Fruit fly (Drosophila melanogaster): ENCODE data around the gene sd.
A peak's percentile ranks its signal among the peaks of the same experiment; 100 is the strongest.

sd gene

dm6 chrX:15807915-15808314, 3.7 kb downstream of the sd start:
- TF ChIP-seq CG7101 (tag; optimal IDR thresholded peaks at IDR 0.05) (no peak), CG12768 (GFP tag; optimal IDR thresholded peaks at IDR 0.05) (no peak), Mnt (GFP tag; optimal IDR thresholded peaks at IDR 0.05) (no peak), kay (GFP tag; ENCODE audit: borderline replicate concordance) (no peak), cic (GFP tag; optimal IDR thresholded peaks at IDR 0.05) (no peak), CG33017 (tag; optimal IDR thresholded peaks at IDR 0.05) (no peak), ovo (GFP tag; optimal IDR thresholded peaks at IDR 0.05) (no peak), pad (GFP tag; optimal IDR thresholded peaks at IDR 0.05) (no peak), toe (GFP tag; optimal IDR thresholded peaks at IDR 0.05) (no peak), CG1620 (GFP tag; optimal IDR thresholded peaks at IDR 0.05) (no peak), CG7045 (GFP tag; optimal IDR thresholded peaks at IDR 0.05) (no peak), tj (GFP tag; optimal IDR thresholded peaks at IDR 0.05) (no peak), Crg-1 (GFP tag; optimal IDR thresholded peaks at IDR 0.05) (no peak), CG14711 (tag; optimal IDR thresholded peaks at IDR 0.05) (no peak), bab1 (GFP tag; optimal IDR thresholded peaks at IDR 0.05) (no peak), Hr96 (GFP tag; optimal IDR thresholded peaks at IDR 0.05) (no peak), CG11617 (GFP tag; optimal IDR thresholded peaks at IDR 0.05) (no peak)

DNA sequence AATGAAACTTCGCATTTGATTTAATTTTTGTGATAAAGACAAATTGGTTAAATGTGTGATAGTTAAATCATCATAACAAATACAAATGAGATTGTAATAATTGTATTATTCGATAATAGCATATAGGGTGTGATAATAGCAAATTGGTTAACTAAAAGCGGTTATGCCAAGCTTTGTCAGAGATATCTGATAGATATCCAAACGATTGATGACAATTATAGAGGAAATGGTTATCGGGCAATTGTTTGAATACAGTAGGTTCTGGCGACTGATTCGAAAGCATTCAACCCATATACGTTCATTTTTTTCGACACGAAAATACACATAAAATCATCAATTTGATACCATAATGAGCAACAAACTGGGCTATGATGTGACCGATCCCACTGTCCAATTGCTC, 5.1 kb downstream of the sd start, which contains the start of gene CG8509:
Gene CG8509 (plus strand): TSS at position 301 of the 400 bp plus-strand sequence.
- no peak for TF ChIP-seq Crg-1 (GFP tag; optimal IDR thresholded peaks at IDR 0.05)
- TF ChIP-seq CG14711 (tag; optimal IDR thresholded peaks at IDR 0.05), result no peak
- no peak for TF ChIP-seq Clk (GFP tag; optimal IDR thresholded peaks at IDR 0.05)
- TF ChIP-seq CG7101 (tag; optimal IDR thresholded peaks at IDR 0.05), result no peak
- TF ChIP-seq cic (GFP tag; optimal IDR thresholded peaks at IDR 0.05), result no peak
- TF ChIP-seq CG5204 (GFP tag; optimal IDR thresholded peaks at IDR 0.05), result no peak

DNA sequence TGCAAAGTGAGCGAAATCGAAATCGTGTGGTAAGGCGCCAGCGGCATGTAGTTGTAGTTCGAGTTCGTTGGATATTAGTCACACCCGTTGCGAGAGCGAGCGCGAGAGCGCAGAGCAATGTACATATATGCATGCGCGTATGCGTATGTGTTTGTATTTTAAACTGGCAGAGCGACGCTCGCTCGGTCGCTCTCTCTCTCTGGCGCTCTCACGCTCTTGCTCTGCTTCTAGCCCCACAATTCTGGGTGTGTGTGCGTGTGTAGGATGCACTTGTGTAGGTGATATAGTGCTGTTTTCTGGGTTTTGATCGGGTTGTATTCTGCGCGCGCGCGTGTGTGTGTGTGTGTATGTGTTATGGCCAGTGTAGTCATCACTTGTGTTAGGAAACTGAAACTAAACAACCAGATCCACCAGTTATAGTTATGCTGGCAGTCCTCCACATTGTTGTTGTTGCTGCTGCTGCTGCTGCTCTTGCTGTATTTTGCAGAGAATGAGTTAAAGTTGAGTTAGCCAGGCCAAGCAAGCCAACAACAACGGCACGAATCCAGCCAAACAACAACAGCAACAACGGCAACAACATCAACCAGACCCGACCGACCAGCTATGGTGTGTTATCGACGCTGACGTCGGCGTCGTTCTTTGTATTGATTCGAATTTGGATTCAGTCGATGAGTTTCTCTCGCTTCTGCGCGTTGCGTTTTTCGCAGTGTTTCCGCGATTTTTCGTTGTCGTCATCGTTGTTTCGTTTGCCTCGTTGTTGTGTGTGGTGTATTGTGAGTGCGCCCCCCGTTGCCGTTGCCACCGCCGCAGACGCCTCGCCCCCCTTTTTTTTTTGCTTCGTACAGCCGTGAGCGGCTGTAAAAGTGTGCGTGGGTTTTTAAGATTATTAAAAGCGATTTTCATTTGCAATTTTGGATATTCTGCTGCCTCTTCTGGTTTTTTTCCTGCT, 7.8 kb downstream of the sd start:
- peak; percentile 82 for TF ChIP-seq tj (GFP tag; optimal IDR thresholded peaks at IDR 0.05)
- peak; percentile 80 for TF ChIP-seq kay (GFP tag; ENCODE audit: borderline replicate concordance)
- peak; percentile 44 for TF ChIP-seq CG11617 (GFP tag; optimal IDR thresholded peaks at IDR 0.05)
- TF ChIP-seq Mnt (GFP tag; optimal IDR thresholded peaks at IDR 0.05), result peak; percentile 20
- peak; percentile 61 for TF ChIP-seq cic (GFP tag; optimal IDR thresholded peaks at IDR 0.05)
- peak; percentile 3 for TF ChIP-seq CG12768 (GFP tag; optimal IDR thresholded peaks at IDR 0.05)
- peak; percentile 65 for TF ChIP-seq CG14711 (tag; optimal IDR thresholded peaks at IDR 0.05)
- peak; percentile 78 for TF ChIP-seq bab1 (GFP tag; optimal IDR thresholded peaks at IDR 0.05)
- TF ChIP-seq ovo (GFP tag; optimal IDR thresholded peaks at IDR 0.05), result no peak
- TF ChIP-seq pad (GFP tag; optimal IDR thresholded peaks at IDR 0.05), result peak; percentile 1
- TF ChIP-seq CG33017 (tag; optimal IDR thresholded peaks at IDR 0.05), result no peak
- TF ChIP-seq CG1620 (GFP tag; optimal IDR thresholded peaks at IDR 0.05), result no peak
- TF ChIP-seq CG7101 (tag; optimal IDR thresholded peaks at IDR 0.05), result peak; percentile 27
- TF ChIP-seq CG5204 (GFP tag; optimal IDR thresholded peaks at IDR 0.05), result no peak

DNA sequence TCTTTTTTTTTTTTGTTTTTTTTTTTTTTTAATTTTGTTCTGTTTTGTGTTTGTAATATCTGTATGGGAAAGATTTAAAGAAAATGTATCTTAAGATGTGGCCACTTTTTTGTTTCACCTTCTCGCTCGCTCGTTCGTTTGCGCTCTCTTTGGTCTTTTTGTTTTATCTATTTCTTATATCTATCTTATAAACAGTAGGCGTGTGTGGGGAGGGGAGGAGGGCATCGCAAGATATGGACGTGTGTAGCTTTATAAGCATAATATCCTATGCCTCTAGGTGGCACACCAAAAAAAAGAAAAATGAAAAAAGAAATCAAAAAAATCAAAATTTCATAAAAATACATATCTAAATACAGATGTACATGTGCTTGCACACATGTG, 8.4 kb downstream of the sd start:
- peak; percentile 75 for TF ChIP-seq kay (GFP tag; ENCODE audit: borderline replicate concordance)
- TF ChIP-seq CG7045 (GFP tag; optimal IDR thresholded peaks at IDR 0.05), result no peak

DNA sequence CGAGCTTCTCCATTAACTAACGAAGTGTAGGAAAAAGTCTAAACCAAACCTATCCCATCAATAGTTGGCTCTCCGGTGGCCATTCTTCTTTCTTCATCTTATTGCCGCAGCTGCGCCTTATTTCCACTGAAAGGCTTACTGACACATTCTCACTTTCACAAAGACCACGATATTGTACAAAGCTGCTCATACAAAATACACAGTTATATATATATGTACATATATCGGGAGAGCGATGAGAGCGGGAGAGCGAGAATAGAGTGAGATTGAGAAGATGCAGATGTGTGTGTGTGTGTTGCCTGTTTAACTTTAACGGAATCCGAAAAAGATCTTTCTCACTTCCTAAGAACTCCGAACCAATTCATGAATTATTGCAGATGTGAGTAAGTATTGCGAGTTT, 9.1 kb downstream of the sd start:
- TF ChIP-seq CG14711 (tag; optimal IDR thresholded peaks at IDR 0.05), result no peak
- TF ChIP-seq ovo (GFP tag; optimal IDR thresholded peaks at IDR 0.05), result peak; percentile 18
- no peak for TF ChIP-seq CG1620 (GFP tag; optimal IDR thresholded peaks at IDR 0.05)
- no peak for TF ChIP-seq bab1 (GFP tag; optimal IDR thresholded peaks at IDR 0.05)
- no peak for TF ChIP-seq CG12768 (GFP tag; optimal IDR thresholded peaks at IDR 0.05)
- TF ChIP-seq cic (GFP tag; optimal IDR thresholded peaks at IDR 0.05), result no peak
- TF ChIP-seq kay (GFP tag; ENCODE audit: borderline replicate concordance), result peak; percentile 93
- peak; percentile 22 for TF ChIP-seq tj (GFP tag; optimal IDR thresholded peaks at IDR 0.05)

dm6 chrX:15814485-15814884, 10.3 kb downstream of the sd start:
- TF ChIP-seq tj (GFP tag; optimal IDR thresholded peaks at IDR 0.05), result peak; percentile 86
- no peak for TF ChIP-seq kay (GFP tag; ENCODE audit: borderline replicate concordance)

- no peak for TF ChIP-seq toe (GFP tag; optimal IDR thresholded peaks at IDR 0.05)
- no peak for TF ChIP-seq kay (GFP tag; ENCODE audit: borderline replicate concordance)
Observed at dm6 chrX:15816127-15816526, 12.0 kb downstream of the sd start.

dm6 chrX:15816905-15817304, 12.7 kb downstream of the sd start:
- TF ChIP-seq CG1620 (GFP tag; optimal IDR thresholded peaks at IDR 0.05), result no peak
- no peak for TF ChIP-seq pad (GFP tag; optimal IDR thresholded peaks at IDR 0.05)
- TF ChIP-seq Mnt (GFP tag; optimal IDR thresholded peaks at IDR 0.05), result no peak
- TF ChIP-seq CG11617 (GFP tag; optimal IDR thresholded peaks at IDR 0.05), result no peak
- TF ChIP-seq CG7101 (tag; optimal IDR thresholded peaks at IDR 0.05), result no peak
- TF ChIP-seq Hr96 (GFP tag; optimal IDR thresholded peaks at IDR 0.05), result no peak
- no peak for TF ChIP-seq cic (GFP tag; optimal IDR thresholded peaks at IDR 0.05)
- no peak for TF ChIP-seq ovo (GFP tag; optimal IDR thresholded peaks at IDR 0.05)
- TF ChIP-seq CG7045 (GFP tag; optimal IDR thresholded peaks at IDR 0.05), result no peak
- no peak for TF ChIP-seq toe (GFP tag; optimal IDR thresholded peaks at IDR 0.05)
- TF ChIP-seq cnc (optimal IDR thresholded peaks at IDR 0.05), result no peak
- TF ChIP-seq bab1 (GFP tag; optimal IDR thresholded peaks at IDR 0.05), result no peak
- no peak for TF ChIP-seq CG14711 (tag; optimal IDR thresholded peaks at IDR 0.05)
- TF ChIP-seq kay (GFP tag; ENCODE audit: borderline replicate concordance), result no peak
- TF ChIP-seq CG5204 (GFP tag; optimal IDR thresholded peaks at IDR 0.05), result no peak
- no peak for TF ChIP-seq CG33017 (tag; optimal IDR thresholded peaks at IDR 0.05)
- TF ChIP-seq tj (GFP tag; optimal IDR thresholded peaks at IDR 0.05), result no peak
- no peak for TF ChIP-seq Clk (GFP tag; optimal IDR thresholded peaks at IDR 0.05)
- no peak for TF ChIP-seq CG12768 (GFP tag; optimal IDR thresholded peaks at IDR 0.05)

Measured in whole organism, adult.